Worm (Caenorhabditis elegans): ENCODE data around the gene rnp-9.

ce11 chrX:10172004-10172584, 5.0 kb downstream of the rnp-9 start, which contains the start of gene C07A4.2:
- TF ChIP-seq nfya-1 (tag; optimal IDR thresholded peaks at IDR 0.05; ENCODE audit: borderline replicate concordance, insufficient read depth) (no peak), F23B12.7 (tag; optimal IDR thresholded peaks at IDR 0.05; ENCODE audit: insufficient read depth) (no peak), let-526 (GFP tag; IDR thresholded peaks at IDR 0.05) (no peak), sdz-38 (tag; optimal IDR thresholded peaks at IDR 0.05) (no peak)
